Fruit fly (Drosophila melanogaster): ENCODE measurements around the gene CG13280.

Gene CG13280

dm6 chr2L:16826872-16827506 lies 6.1 kb upstream of the CG13280 start, which contains the start of gene AspRS-m (continued):
- TF ChIP-seq CG17328 (GFP tag; IDR thresholded peaks at IDR 0.05) (no peak), Nf-YC (tag; optimal IDR thresholded peaks at IDR 0.05) (no peak), CG9932 (GFP tag; IDR thresholded peaks at IDR 0.05) (peak; percentile 81), nerfin-1 (tag; optimal IDR thresholded peaks at IDR 0.05) (peak; percentile 72), CG12942 (GFP tag; optimal IDR thresholded peaks at IDR 0.05) (no peak), maf-S (GFP tag; optimal IDR thresholded peaks at IDR 0.05) (no peak), usp (GFP tag; optimal IDR thresholded peaks at IDR 0.05) (no peak), pnt (GFP tag; optimal IDR thresholded peaks at IDR 0.05) (no peak), Abd-B (GFP tag; optimal IDR thresholded peaks at IDR 0.05) (no peak), danr (GFP tag; IDR thresholded peaks at IDR 0.05) (no peak), Aef1 (GFP tag; IDR thresholded peaks at IDR 0.05) (no peak), al (GFP tag; IDR thresholded peaks at IDR 0.05) (no peak), CG2678 (tag; optimal IDR thresholded peaks at IDR 0.05) (no peak), YL-1 (GFP tag; optimal IDR thresholded peaks at IDR 0.05) (peak; percentile 73), grau (tag; optimal IDR thresholded peaks at IDR 0.05) (no peak), CG12769 (tag; optimal IDR thresholded peaks at IDR 0.05) (no peak), esg (GFP tag; conservative IDR thresholded peaks at IDR 0.05) (no peak), Vsx1 (GFP tag; optimal IDR thresholded peaks at IDR 0.05) (no peak), psq (GFP tag; optimal IDR thresholded peaks at IDR 0.05) (no peak), chn (GFP tag; optimal IDR thresholded peaks at IDR 0.05) (no peak), CG33557 (GFP tag; optimal IDR thresholded peaks at IDR 0.05) (no peak), slp2 (GFP tag; optimal IDR thresholded peaks at IDR 0.05) (no peak), CG1024 (GFP tag; IDR thresholded peaks at IDR 0.05) (no peak), CG2199 (GFP tag; IDR thresholded peaks at IDR 0.05) (no peak), CG11695 (GFP tag; IDR thresholded peaks at IDR 0.05) (no peak), zfh2 (GFP tag; optimal IDR thresholded peaks at IDR 0.05) (no peak), tap (tag; optimal IDR thresholded peaks at IDR 0.05) (no peak), cwo (GFP tag; optimal IDR thresholded peaks at IDR 0.05) (no peak), CG15479 (GFP tag; optimal IDR thresholded peaks at IDR 0.05) (peak; percentile 16), mld (GFP tag; IDR thresholded peaks at IDR 0.05; ENCODE audit: partially characterized antibody) (peak; percentile 68; the same call in 2 of the 3 replicates), sim (GFP tag; IDR thresholded peaks at IDR 0.05) (no peak), CG1603 (tag; optimal IDR thresholded peaks at IDR 0.05) (no peak), Tbp (GFP tag; optimal IDR thresholded peaks at IDR 0.05) (no peak), Hand (GFP tag; optimal IDR thresholded peaks at IDR 0.05) (no peak), CG30020 (tag; optimal IDR thresholded peaks at IDR 0.05) (peak; percentile 11), CG16779 (GFP tag; IDR thresholded peaks at IDR 0.05) (no peak), p53 (GFP tag; optimal IDR thresholded peaks at IDR 0.05) (no peak), bigmax (GFP tag; optimal IDR thresholded peaks at IDR 0.05) (no peak), CG16863 (GFP tag; optimal IDR thresholded peaks at IDR 0.05) (no peak), Dref (GFP tag; IDR thresholded peaks at IDR 0.05) (peak; percentile 72), HmgZ (tag; optimal IDR thresholded peaks at IDR 0.05) (peak; percentile 15), chinmo (GFP tag; IDR thresholded peaks at IDR 0.05; ENCODE audit: partially characterized antibody) (peak; percentile 83; the same call in 3 of the 4 replicates), CG13296 (GFP tag; optimal IDR thresholded peaks at IDR 0.05) (no peak), CG13775 (GFP tag; optimal IDR thresholded peaks at IDR 0.05) (peak; percentile 20), CG7839 (tag; optimal IDR thresholded peaks at IDR 0.05) (no peak), CG2712 (tag; optimal IDR thresholded peaks at IDR 0.05) (no peak), onecut (GFP tag; IDR thresholded peaks at IDR 0.05) (no peak), Elba2 (GFP tag; optimal IDR thresholded peaks at IDR 0.05) (no peak), Doc3 (GFP tag; IDR thresholded peaks at IDR 0.05; ENCODE audit: partially characterized antibody) (peak; percentile 79), wek (GFP tag; optimal IDR thresholded peaks at IDR 0.05) (no peak), ci (GFP tag; IDR thresholded peaks at IDR 0.05) (no peak)

Data from whole organism, embryonic.